Fruit fly (Drosophila melanogaster) whole organism: ENCODE results near the gene Edg91.

Experiments
- CG8478 ChIP-seq: fragments of >200 bp; optimal IDR thresholded peaks from 2 replicates; lab custom pipeline; 2018; ENCODE audit warnings: inconsistent platforms
- Dll ChIP-seq: fragments of >200 bp; optimal IDR thresholded peaks from 2 replicates; lab custom pipeline; 2017
- EcR ChIP-seq, 2 experiments: fragments of >200 bp; optimal IDR thresholded peaks; 2 replicates each; lab custom pipeline; 2017; ENCODE audit warnings: missing biosample characterization in 2 of 2, missing genetic modification characterization in 2 of 2, missing genetic modification reagents in 2 of 2
- pan ChIP-seq: fragments of >200 bp; optimal IDR thresholded peaks from 2 replicates; lab custom pipeline; 2017
- psq ChIP-seq: fragments of >200 bp; optimal IDR thresholded peaks from 2 replicates; lab custom pipeline; 2017
- usp ChIP-seq: fragments of >200 bp; optimal IDR thresholded peaks from 2 replicates; lab custom pipeline; 2017; ENCODE audit warnings: missing biosample characterization, missing genetic modification characterization, mixed read lengths

DNA sequence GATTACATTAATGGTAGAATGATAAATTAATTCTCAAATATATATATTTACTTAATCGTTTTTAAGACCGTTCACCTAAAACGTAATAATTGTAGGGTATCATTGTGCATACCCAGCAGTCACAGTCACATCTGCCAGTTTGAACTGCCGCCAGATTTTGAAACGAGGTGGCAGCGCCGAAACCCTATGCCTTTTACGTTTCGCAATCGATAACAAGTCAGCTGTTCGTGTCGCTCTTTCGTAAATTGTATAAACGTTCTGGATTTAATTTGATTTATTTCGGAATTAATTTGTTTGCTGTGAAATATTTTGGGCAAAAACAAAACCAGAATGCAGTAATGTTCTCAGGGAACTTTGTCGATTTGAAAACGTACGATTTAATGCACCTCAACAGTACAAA lies 36.1 kb upstream of the Edg91 start, which contains the start of gene CG14322:
- TF ChIP-seq EcR (GFP tag; optimal IDR thresholded peaks at IDR 0.05; lab: Kevin White, UChicago), result no peak
- TF ChIP-seq pan (lab: Kevin White, UChicago), result no peak
- no peak for TF ChIP-seq psq (lab: Kevin White, UChicago)
- TF ChIP-seq usp (GFP tag; lab: Kevin White, UChicago), result no peak
- TF ChIP-seq CG8478 (lab: Kevin White, UChicago), result no peak
- no peak for TF ChIP-seq Dll (lab: Kevin White, UChicago)
